Worm (Caenorhabditis elegans) whole organism, L3 larva: Measurements from ENCODE around the gene C17F4.2.

ENCODE experiments used
- ZK546.5 ChIP-seq: sonication (generic microtip); optimal IDR thresholded peaks from 2 replicates; lab custom pipeline; 2017; ENCODE audit warnings: missing biosample characterization, missing genetic modification characterization
- ceh-82 ChIP-seq: fragments of 150-350 bp; optimal IDR thresholded peaks from 2 replicates; lab custom pipeline; 2014; ENCODE audit warnings: missing biosample characterization, missing genetic modification characterization
- ceh-9 ChIP-seq: sonication (generic microtip); optimal IDR thresholded peaks from 2 replicates; lab custom pipeline; 2018; ENCODE audit warnings: missing biosample characterization, missing genetic modification characterization
- elt-3 ChIP-seq, 3 experiments: fragments of 150-350 bp in 1 of 3; sonication (generic microtip) in 2 of 3; optimal IDR thresholded peaks; 2 replicates in 2 of 3; 4 replicates in 1 of 3; lab custom pipeline; 2014 to 2017; ENCODE audit warnings: missing biosample characterization in 3 of 3, missing genetic modification characterization in 3 of 3
- nhr-11 ChIP-seq: fragments of 150-350 bp; optimal IDR thresholded peaks from 2 replicates; lab custom pipeline; 2014; ENCODE audit warnings: missing biosample characterization, missing genetic modification characterization
- nhr-76 ChIP-seq: fragments of 150-350 bp; sonication (generic microtip); optimal IDR thresholded peaks from 5 replicates; lab custom pipeline; 2014; ENCODE audit warnings: missing biosample characterization, missing genetic modification characterization
- pha-4 ChIP-seq: fragments of 150-350 bp; optimal IDR thresholded peaks from 2 replicates; lab custom pipeline; 2014; ENCODE audit warnings: missing biosample characterization, missing genetic modification reagents, missing genetic modification characterization
- zag-1 ChIP-seq: fragments of 150-350 bp; optimal IDR thresholded peaks from 2 replicates; lab custom pipeline; 2014; ENCODE audit warnings: missing biosample characterization, missing genetic modification characterization

DNA sequence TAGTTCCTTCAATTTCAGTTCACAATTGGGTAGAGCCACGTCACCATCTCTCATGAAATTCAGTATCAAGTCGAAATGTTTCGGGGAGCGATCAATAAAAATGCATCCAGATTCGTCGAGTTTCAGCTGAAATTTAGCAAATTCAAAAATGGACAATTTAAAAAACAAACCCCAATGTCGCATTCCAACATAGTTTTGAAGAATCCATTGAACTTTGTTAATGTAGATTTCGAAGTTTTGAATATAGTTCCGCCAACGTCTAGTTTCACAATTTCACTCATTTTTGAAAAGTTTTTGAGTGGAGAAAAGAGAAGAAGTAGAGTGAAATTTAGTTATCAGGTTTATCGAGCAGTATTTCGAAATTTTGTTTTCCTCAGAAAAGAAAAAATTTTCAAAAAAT lies 26.7 kb upstream of the C17F4.2 start, which contains the start of gene ZC239.14:
- TF ChIP-seq elt-3 (tag; optimal IDR thresholded peaks at IDR 0.05; lab: Kevin White, UChicago) = no peak
- TF ChIP-seq ceh-82 = no peak
- no peak for TF ChIP-seq pha-4 (tag; lab: Kevin White, UChicago)
- TF ChIP-seq ceh-9 (tag; lab: Kevin White, UChicago) = no peak
- TF ChIP-seq ZK546.5 (tag; lab: Kevin White, UChicago) = no peak
- TF ChIP-seq nhr-76 (tag; lab: Kevin White, UChicago) = no peak
- TF ChIP-seq zag-1 = no peak
- TF ChIP-seq nhr-11 (tag; lab: Kevin White, UChicago) = no peak
